Fruit fly (Drosophila melanogaster): ENCODE measurements around the gene Cpr65Ax1.

Gene Cpr65Ax1

dm6 chr3L:6188995-6189927 lies 41.5 kb upstream of the Cpr65Ax1 start, which contains the start of the genes D19A and CG7386 (continued):
- no peak for TF ChIP-seq ATbp (GFP tag; optimal IDR thresholded peaks at IDR 0.05)
- no peak for TF ChIP-seq pfk (GFP tag; optimal IDR thresholded peaks at IDR 0.05)
- peak; percentile 100 for TF ChIP-seq CG12155 (GFP tag; optimal IDR thresholded peaks at IDR 0.05)
- peak; percentile 75; the same call in 3 of the 4 replicates for TF ChIP-seq Gug (GFP tag; IDR thresholded peaks at IDR 0.05)
- TF ChIP-seq Lpt (GFP tag; optimal IDR thresholded peaks at IDR 0.05), result no peak
- peak; percentile 59 for TF ChIP-seq E2f1 (GFP tag; IDR thresholded peaks at IDR 0.05)
- TF ChIP-seq Deaf1 (tag; optimal IDR thresholded peaks at IDR 0.05), result no peak
- no peak for TF ChIP-seq CG14965 (GFP tag; optimal IDR thresholded peaks at IDR 0.05; ENCODE audit: borderline replicate concordance)
- TF ChIP-seq unpg (GFP tag; optimal IDR thresholded peaks at IDR 0.05), result peak; percentile 67
- TF ChIP-seq lmd (GFP tag; IDR thresholded peaks at IDR 0.05), result peak; percentile 65
- peak; percentile 79 for TF ChIP-seq HLH54F (GFP tag; optimal IDR thresholded peaks at IDR 0.05)
- TF ChIP-seq run (tag; optimal IDR thresholded peaks at IDR 0.05), result no peak
- TF ChIP-seq CG14860 (GFP tag; IDR thresholded peaks at IDR 0.05; ENCODE audit: partially characterized antibody), result no peak
- peak; percentile 57 for TF ChIP-seq onecut (GFP tag; IDR thresholded peaks at IDR 0.05)
- peak; percentile 54 for TF ChIP-seq B-H2 (GFP tag; optimal IDR thresholded peaks at IDR 0.05)
- TF ChIP-seq ranshi (GFP tag; IDR thresholded peaks at IDR 0.05), result peak; percentile 53
- peak; percentile 40 for TF ChIP-seq az2 (GFP tag; optimal IDR thresholded peaks at IDR 0.05)
- TF ChIP-seq gce (GFP tag; IDR thresholded peaks at IDR 0.05), result 0 out of 3 replicates have a peak, but pooled peaks have one; percentile 25
- peak; percentile 63; the same call in 1 of the 2 replicates for TF ChIP-seq CG14014 (GFP tag; IDR thresholded peaks at IDR 0.05)
- TF ChIP-seq sr (GFP tag; IDR thresholded peaks at IDR 0.05), result 0 out of 3 replicates have a peak, but pooled peaks have one; percentile 8
- TF ChIP-seq CG17328 (GFP tag; IDR thresholded peaks at IDR 0.05), result peak; percentile 54
- TF ChIP-seq prd (optimal IDR thresholded peaks at IDR 0.05), result no peak
- TF ChIP-seq prd (GFP tag; IDR thresholded peaks at IDR 0.05), result peak; percentile 66
- peak; percentile 4 for TF ChIP-seq CG8290 (GFP tag; optimal IDR thresholded peaks at IDR 0.05)
- TF ChIP-seq CG8290 (tag; optimal IDR thresholded peaks at IDR 0.05), result peak in 1 of 2 experiments; percentile 86
- TF ChIP-seq CG10959 (GFP tag; IDR thresholded peaks at IDR 0.05), result peak; percentile 71
- TF ChIP-seq Doc2 (GFP tag; IDR thresholded peaks at IDR 0.05), result no peak
- TF ChIP-seq Hr78 (GFP tag; optimal IDR thresholded peaks at IDR 0.05), result no peak
- TF ChIP-seq CG12104 (GFP tag; optimal IDR thresholded peaks at IDR 0.05), result peak; percentile 7
- peak; percentile 41 for TF ChIP-seq CG10274 (GFP tag; optimal IDR thresholded peaks at IDR 0.05)
- no peak for TF ChIP-seq CG8281 (tag; optimal IDR thresholded peaks at IDR 0.05)
- TF ChIP-seq Lhr (GFP tag; optimal IDR thresholded peaks at IDR 0.05), result no peak
- no peak for TF ChIP-seq CG8359 (GFP tag; optimal IDR thresholded peaks at IDR 0.05; ENCODE audit: borderline replicate concordance)
- TF ChIP-seq Antp (GFP tag; optimal IDR thresholded peaks at IDR 0.05), result peak; percentile 68
- TF ChIP-seq zfh2 (GFP tag; optimal IDR thresholded peaks at IDR 0.05), result peak; percentile 59
- peak; percentile 47 for TF ChIP-seq CG14710 (tag; optimal IDR thresholded peaks at IDR 0.05)
- TF ChIP-seq al (GFP tag; IDR thresholded peaks at IDR 0.05), result peak; percentile 49
- peak; percentile 48 for TF ChIP-seq CG10543 (GFP tag; optimal IDR thresholded peaks at IDR 0.05)
- TF ChIP-seq CG9797 (GFP tag; optimal IDR thresholded peaks at IDR 0.05), result no peak
- no peak for TF ChIP-seq D (optimal IDR thresholded peaks at IDR 0.05)
- TF ChIP-seq D (GFP tag; optimal IDR thresholded peaks at IDR 0.05), result peak; percentile 14
- peak; percentile 57 for TF ChIP-seq Taf1 (GFP tag; IDR thresholded peaks at IDR 0.05)
- TF ChIP-seq exex (tag; optimal IDR thresholded peaks at IDR 0.05), result no peak
- no peak for TF ChIP-seq corto (GFP tag; optimal IDR thresholded peaks at IDR 0.05)
- TF ChIP-seq Mes4 (GFP tag; optimal IDR thresholded peaks at IDR 0.05), result no peak
- TF ChIP-seq disco-r (GFP tag; optimal IDR thresholded peaks at IDR 0.05), result no peak
- peak; percentile 31 for TF ChIP-seq NC2β (GFP tag; optimal IDR thresholded peaks at IDR 0.05)
- peak; percentile 44 for TF ChIP-seq CG17359 (tag; optimal IDR thresholded peaks at IDR 0.05)
- no peak for TF ChIP-seq zen2 (GFP tag; IDR thresholded peaks at IDR 0.05; ENCODE audit: partially characterized antibody)
